Worm (Caenorhabditis elegans) whole organism, L2 larva: ENCODE measurements around the gene mop-25.2.

Experiments
- Y55F3AM.14 ChIP-seq: fragments of 200-800 bp; sonication (Bioruptor generic); optimal IDR thresholded peaks from 2 replicates; lab custom pipeline; 2018; ENCODE audit warnings: mild to moderate bottlenecking, missing genetic modification characterization, missing compliant biosample characterization
- ama-1 ChIP-seq: fragments of 150-350 bp; optimal IDR thresholded peaks from 2 replicates; lab custom pipeline; 2018; ENCODE audit warnings: inconsistent platforms
- blmp-1 ChIP-seq: sonication (generic microtip); optimal IDR thresholded peaks from 2 replicates; lab custom pipeline; 2017; ENCODE audit warnings: missing genetic modification characterization, mild to moderate bottlenecking, missing compliant biosample characterization, antibody characterized with exemption, moderate library complexity; ENCODE audit not compliant: insufficient read depth
- elt-3 ChIP-seq: sonication (generic microtip); optimal IDR thresholded peaks from 2 replicates; lab custom pipeline; 2017; ENCODE audit warnings: missing biosample characterization, missing genetic modification characterization
- fos-1 ChIP-seq: fragments of 150-350 bp; optimal IDR thresholded peaks from 2 replicates; lab custom pipeline; 2014; ENCODE audit warnings: missing biosample characterization, missing genetic modification characterization
- lsy-2 ChIP-seq, 2 experiments: fragments of 150-350 bp in 1 of 2; sonication (generic microtip) in 1 of 2; optimal IDR thresholded peaks; 2 replicates each; lab custom pipeline; 2014 to 2017; ENCODE audit warnings: missing biosample characterization in 2 of 2, missing genetic modification characterization in 2 of 2
- nhr-23 ChIP-seq: fragments of 150-350 bp; optimal IDR thresholded peaks from 2 replicates; lab custom pipeline; 2014; ENCODE audit warnings: missing biosample characterization, missing genetic modification reagents, missing genetic modification characterization
- sem-4 ChIP-seq: fragments of 150-350 bp; optimal IDR thresholded peaks from 2 replicates; lab custom pipeline; 2014; ENCODE audit warnings: missing biosample characterization, missing genetic modification reagents, missing genetic modification characterization
- unc-55 ChIP-seq: fragments of 150-350 bp; sonication (generic microtip); optimal IDR thresholded peaks from 3 replicates; lab custom pipeline; 2014; ENCODE audit warnings: missing biosample characterization, missing genetic modification reagents, missing genetic modification characterization
- ztf-11 ChIP-seq: sonication (generic microtip); optimal IDR thresholded peaks from 2 replicates; lab custom pipeline; 2017; ENCODE audit warnings: missing biosample characterization, missing genetic modification characterization

ce11 chrII:9700363-9700762 lies 3.1 kb downstream of the mop-25.2 start, which contains the start of the genes Y53C12A.8 and Y53C12A.7:
- TF ChIP-seq sem-4 (tag; lab: Kevin White, UChicago) (no peak), blmp-1 (tag; lab: Kevin White, UChicago) (no peak), nhr-23 (tag; lab: Kevin White, UChicago) (no peak), ama-1 (no peak), elt-3 (tag; lab: Kevin White, UChicago) (no peak), Y55F3AM.14 (GFP tag; lab: Kevin White, UChicago) (no peak), ztf-11 (tag; lab: Kevin White, UChicago) (no peak), fos-1 (no peak), unc-55 (GFP tag; lab: Kevin White, UChicago) (no peak), lsy-2 (tag; optimal IDR thresholded peaks at IDR 0.05; lab: Kevin White, UChicago) (no peak)
